Fruit fly (Drosophila melanogaster): Measurements from ENCODE around the gene PIG-P.

The PIG-P gene

dm6 chr3R:26014262-26014833, 43.7 kb downstream of the PIG-P start, which contains the start of gene Kaz-m1 (continued):
- TF ChIP-seq croc (GFP tag; conservative IDR thresholded peaks at IDR 0.05) (no peak), salm (tag; optimal IDR thresholded peaks at IDR 0.05) (peak; percentile 9), CG11723 (GFP tag; optimal IDR thresholded peaks at IDR 0.05) (no peak), Rx (GFP tag; IDR thresholded peaks at IDR 0.05) (no peak), stc (GFP tag; IDR thresholded peaks at IDR 0.05) (0 out of 2 replicates have a peak, but pooled peaks have one; percentile 28), Dll (GFP tag; IDR thresholded peaks at IDR 0.05; ENCODE audit: partially characterized antibody) (no peak), CG14860 (GFP tag; IDR thresholded peaks at IDR 0.05; ENCODE audit: partially characterized antibody) (no peak), CG7987 (GFP tag; optimal IDR thresholded peaks at IDR 0.05) (no peak), CG17802 (tag; optimal IDR thresholded peaks at IDR 0.05) (no peak), tio (GFP tag; optimal IDR thresholded peaks at IDR 0.05) (no peak), CG15269 (tag; optimal IDR thresholded peaks at IDR 0.05) (peak; percentile 66), HLH3B (GFP tag; IDR thresholded peaks at IDR 0.05) (no peak; the same call in 1 of the 2 replicates), Sox100B (GFP tag; optimal IDR thresholded peaks at IDR 0.05) (peak; percentile 44), psq (GFP tag; optimal IDR thresholded peaks at IDR 0.05) (no peak), CG9876 (GFP tag; optimal IDR thresholded peaks at IDR 0.05) (no peak), disco-r (GFP tag; optimal IDR thresholded peaks at IDR 0.05) (no peak), chm (GFP tag; IDR thresholded peaks at IDR 0.05) (no peak), Dad (GFP tag; optimal IDR thresholded peaks at IDR 0.05) (no peak), dysf (GFP tag; IDR thresholded peaks at IDR 0.05) (no peak; the same call in 2 of the 3 replicates), lmd (GFP tag; IDR thresholded peaks at IDR 0.05) (no peak), h (optimal IDR thresholded peaks at IDR 0.05) (no peak), twi (tag; optimal IDR thresholded peaks at IDR 0.05) (no peak), CG12071 (GFP tag; optimal IDR thresholded peaks at IDR 0.05) (no peak), CG11456 (GFP tag; IDR thresholded peaks at IDR 0.05) (no peak), nerfin-1 (tag; optimal IDR thresholded peaks at IDR 0.05) (peak; percentile 50), tgo (GFP tag; IDR thresholded peaks at IDR 0.05) (no peak; the same call in 2 of the 3 replicates), sima (GFP tag; optimal IDR thresholded peaks at IDR 0.05) (no peak), CG4328 (GFP tag; optimal IDR thresholded peaks at IDR 0.05) (no peak), CG12744 (GFP tag; optimal IDR thresholded peaks at IDR 0.05) (no peak), Taf1 (GFP tag; IDR thresholded peaks at IDR 0.05) (0 out of 2 replicates have a peak, but pooled peaks have one; percentile 6), gsb-n (tag; optimal IDR thresholded peaks at IDR 0.05) (peak; percentile 57), Dek (tag; optimal IDR thresholded peaks at IDR 0.05) (peak; percentile 50), Spps (tag; optimal IDR thresholded peaks at IDR 0.05) (peak; percentile 38), Mrtf (GFP tag; IDR thresholded peaks at IDR 0.05) (no peak), slou (GFP tag; optimal IDR thresholded peaks at IDR 0.05) (no peak), ham (GFP tag; IDR thresholded peaks at IDR 0.05) (no peak), lab (GFP tag; optimal IDR thresholded peaks at IDR 0.05) (peak; percentile 43), CkIIα-i1 (GFP tag; IDR thresholded peaks at IDR 0.05) (no peak), sim (GFP tag; IDR thresholded peaks at IDR 0.05) (peak; percentile 48; the same call in 1 of the 2 replicates), CHES-1-like (GFP tag; optimal IDR thresholded peaks at IDR 0.05) (no peak), NfI (GFP tag; optimal IDR thresholded peaks at IDR 0.05) (no peak), CG16863 (GFP tag; optimal IDR thresholded peaks at IDR 0.05) (no peak), tll (GFP tag; optimal IDR thresholded peaks at IDR 0.05) (no peak), CG3726 (GFP tag; IDR thresholded peaks at IDR 0.05) (no peak), chif (GFP tag; optimal IDR thresholded peaks at IDR 0.05) (no peak), fd102C (GFP tag; optimal IDR thresholded peaks at IDR 0.05) (no peak), zfh1 (GFP tag; IDR thresholded peaks at IDR 0.05) (no peak), Chrac-16 (GFP tag; optimal IDR thresholded peaks at IDR 0.05) (no peak), fd96Cb (tag; optimal IDR thresholded peaks at IDR 0.05) (peak; percentile 61), al (GFP tag; IDR thresholded peaks at IDR 0.05) (peak; percentile 32; the same call in 1 of the 2 replicates), NK7.1 (GFP tag; optimal IDR thresholded peaks at IDR 0.05) (no peak)

Data from whole organism, embryonic.